Worm (Caenorhabditis elegans) whole organism, young adult: ENCODE data around the gene bas-1.

ENCODE experiments used
- C06A6.2 ChIP-seq: fragments of 200-800 bp; sonication (Bioruptor generic); conservative IDR thresholded peaks from 2 replicates; pipeline ENCODE4 v1.3.6; 2022; ENCODE audit warnings: missing genetic modification characterization, missing compliant biosample characterization
- F33H1.4 ChIP-seq: fragments of 200-800 bp; sonication (Bioruptor generic); IDR thresholded peaks from 2 replicates; pipeline ENCODE4 v1.3.6; 2022; ENCODE audit warnings: missing genetic modification reagents, missing genetic modification characterization, missing compliant biosample characterization
- F39B2.1 ChIP-seq: fragments of 200-800 bp; sonication (Bioruptor generic); IDR thresholded peaks from 2 replicates; pipeline ENCODE4 v1.3.6; 2022; ENCODE audit warnings: missing genetic modification reagents, missing genetic modification characterization, missing compliant biosample characterization
- K11D2.4 ChIP-seq: fragments of 200-800 bp; sonication (Bioruptor generic); IDR thresholded peaks from 2 replicates; pipeline ENCODE4 v1.3.6; 2022; ENCODE audit warnings: missing genetic modification reagents, missing genetic modification characterization, missing compliant biosample characterization
- Y56A3A.18 ChIP-seq: fragments of 200-800 bp; sonication (Bioruptor generic); IDR thresholded peaks from 2 replicates; pipeline ENCODE4 v1.3.6; 2022; ENCODE audit warnings: missing genetic modification reagents, missing genetic modification characterization, missing compliant biosample characterization
- Y67H2A.10 ChIP-seq: fragments of 200-800 bp; sonication (Bioruptor generic); conservative IDR thresholded peaks from 2 replicates; pipeline ENCODE4 v1.3.6; 2022; ENCODE audit warnings: missing genetic modification reagents, missing genetic modification characterization, missing compliant biosample characterization
- ZK185.1 ChIP-seq: sonication (generic microtip); optimal IDR thresholded peaks from 2 replicates; lab custom pipeline; 2016; ENCODE audit warnings: mild to moderate bottlenecking, missing genetic modification characterization, missing compliant biosample characterization; ENCODE audit not compliant: poor library complexity, severe bottlenecking
- ama-1 ChIP-seq, 3 experiments: fragments of 150-350 bp in 1 of 3; sonication (generic microtip) in 2 of 3; optimal IDR thresholded peaks; 2 replicates each; lab custom pipeline; 2014 to 2018; ENCODE audit warnings: missing biosample characterization in 2 of 3, missing genetic modification characterization in 2 of 3, missing genetic modification reagents in 2 of 3
- aptf-2 ChIP-seq: fragments of 200-800 bp; sonication (Bioruptor generic); conservative IDR thresholded peaks from 2 replicates; pipeline ENCODE4 v1.3.6; 2022; ENCODE audit warnings: missing genetic modification reagents, missing genetic modification characterization, missing compliant biosample characterization
- aptf-3 ChIP-seq: fragments of 200-800 bp; sonication (Bioruptor generic); IDR thresholded peaks from 2 replicates; pipeline ENCODE4 v1.3.6; 2022; ENCODE audit warnings: missing genetic modification characterization, missing compliant biosample characterization
- attf-6 ChIP-seq: fragments of 200-800 bp; sonication (Bioruptor generic); IDR thresholded peaks from 2 replicates; pipeline ENCODE4 v1.3.6; 2022; ENCODE audit warnings: missing genetic modification reagents, missing genetic modification characterization, missing compliant biosample characterization
- cebp-1 ChIP-seq, 2 experiments: fragments of 200-800 bp in 1 of 2; sonication (Bioruptor generic) in 1 of 2; sonication (generic microtip) in 1 of 2; IDR thresholded peaks in 1 of 2; optimal IDR thresholded peaks in 1 of 2; 2 replicates each; pipeline versions ENCODE4 v1.3.6 to Lab custom; 2017 to 2022; ENCODE audit warnings: missing compliant biosample characterization in 2 of 2, missing genetic modification characterization in 2 of 2, mild to moderate bottlenecking in 1 of 2, missing genetic modification reagents in 1 of 2, moderate library complexity in 1 of 2
- ceh-27 ChIP-seq: fragments of 200-800 bp; sonication (Bioruptor generic); optimal IDR thresholded peaks from 2 replicates; lab custom pipeline; 2018; ENCODE audit warnings: mild to moderate bottlenecking, missing genetic modification characterization, moderate library complexity, missing compliant biosample characterization
- ceh-79 ChIP-seq: sonication (generic microtip); optimal IDR thresholded peaks from 2 replicates; lab custom pipeline; 2017; ENCODE audit warnings: mild to moderate bottlenecking, missing genetic modification characterization, missing compliant biosample characterization
- die-1 ChIP-seq: sonication (generic microtip); optimal IDR thresholded peaks from 2 replicates; lab custom pipeline; 2016; ENCODE audit warnings: missing genotype, mild to moderate bottlenecking, missing genetic modification characterization, missing compliant biosample characterization
- dox-1 ChIP-seq: fragments of 200-800 bp; sonication (Bioruptor generic); IDR thresholded peaks from 2 replicates; pipeline ENCODE4 v1.3.6; 2022; ENCODE audit warnings: missing genetic modification reagents, missing genetic modification characterization, missing compliant biosample characterization
- dpff-1 ChIP-seq: sonication (generic microtip); optimal IDR thresholded peaks from 2 replicates; lab custom pipeline; 2017; ENCODE audit warnings: mild to moderate bottlenecking, missing genetic modification characterization, missing compliant biosample characterization
- hmg-1.2 ChIP-seq: fragments of 200-800 bp; sonication (Bioruptor generic); IDR thresholded peaks from 2 replicates; pipeline ENCODE4 v1.3.6; 2022; ENCODE audit warnings: missing genetic modification reagents, missing genetic modification characterization, missing compliant biosample characterization
- hrde-1 ChIP-seq: sonication (generic microtip); optimal IDR thresholded peaks from 2 replicates; lab custom pipeline; 2016; ENCODE audit warnings: missing genetic modification characterization, mild to moderate bottlenecking, missing compliant biosample characterization, moderate library complexity, missing genotype, missing genetic modification reagents, borderline replicate concordance
- let-526 ChIP-seq: fragments of 200-800 bp; sonication (Bioruptor generic); IDR thresholded peaks from 2 replicates; pipeline ENCODE4 v1.3.6; 2022; ENCODE audit warnings: missing genetic modification reagents, missing genetic modification characterization, missing compliant biosample characterization
- lir-1 ChIP-seq: fragments of 200-800 bp; sonication (Bioruptor generic); conservative IDR thresholded peaks from 2 replicates; pipeline ENCODE4 v1.3.6; 2022; ENCODE audit warnings: missing genetic modification reagents, missing genetic modification characterization, missing compliant biosample characterization
- madf-3 ChIP-seq: fragments of 200-800 bp; sonication (Bioruptor generic); IDR thresholded peaks from 2 replicates; pipeline ENCODE4 v1.3.6; 2022; ENCODE audit warnings: missing genetic modification reagents, missing genetic modification characterization, missing compliant biosample characterization
- madf-6 ChIP-seq: fragments of 200-800 bp; sonication (Bioruptor generic); IDR thresholded peaks from 2 replicates; pipeline ENCODE4 v1.3.6; 2022; ENCODE audit warnings: missing genetic modification reagents, missing genetic modification characterization, missing compliant biosample characterization
- mes-4 ChIP-seq: sonication (generic microtip); optimal IDR thresholded peaks from 2 replicates; lab custom pipeline; 2016; ENCODE audit warnings: missing genotype, missing genetic modification characterization, missing compliant biosample characterization
- mxl-1 ChIP-seq: sonication (generic microtip); optimal IDR thresholded peaks from 2 replicates; lab custom pipeline; 2016; ENCODE audit warnings: missing genetic modification characterization, missing compliant biosample characterization
- nfya-2 ChIP-seq: fragments of 200-800 bp; sonication (Bioruptor generic); IDR thresholded peaks from 2 replicates; pipeline ENCODE4 v1.3.6; 2022; ENCODE audit warnings: missing genetic modification reagents, missing genetic modification characterization, missing compliant biosample characterization
- nfyb-1 ChIP-seq: fragments of 200-800 bp; sonication (Bioruptor generic); IDR thresholded peaks from 2 replicates; pipeline ENCODE4 v1.3.6; 2022; ENCODE audit warnings: missing genetic modification reagents, missing genetic modification characterization, missing compliant biosample characterization
- nhr-80 ChIP-seq: sonication (generic microtip); optimal IDR thresholded peaks from 2 replicates; lab custom pipeline; 2016; ENCODE audit warnings: missing genetic modification characterization, missing compliant biosample characterization
- snpc-1.1 ChIP-seq: sonication (generic microtip); optimal IDR thresholded peaks from 2 replicates; lab custom pipeline; 2017; ENCODE audit warnings: missing genetic modification characterization, mild to moderate bottlenecking, missing compliant biosample characterization, antibody characterized with exemption, moderate library complexity, missing genotype, missing genetic modification reagents; ENCODE audit not compliant: insufficient read depth
- snpc-1.3 ChIP-seq: sonication (generic microtip); optimal IDR thresholded peaks from 2 replicates; lab custom pipeline; 2017; ENCODE audit warnings: missing genetic modification characterization, mild to moderate bottlenecking, missing compliant biosample characterization, antibody characterized with exemption, moderate library complexity, missing genotype, missing genetic modification reagents; ENCODE audit not compliant: insufficient read depth
- snpc-3.4 ChIP-seq: sonication (generic microtip); optimal IDR thresholded peaks from 2 replicates; lab custom pipeline; 2017; ENCODE audit warnings: missing genetic modification characterization, mild to moderate bottlenecking, missing compliant biosample characterization, antibody characterized with exemption, moderate library complexity, missing genotype, missing genetic modification reagents
- snpc-4 ChIP-seq, 5 experiments: fragments of 150-350 bp in 1 of 5; sonication (generic microtip) in 4 of 5; optimal IDR thresholded peaks; 2 replicates each; lab custom pipeline; 2014 to 2018; ENCODE audit warnings: missing genetic modification characterization in 5 of 5, missing biosample characterization in 3 of 5, antibody characterized with exemption in 2 of 5, mild to moderate bottlenecking in 2 of 5, missing compliant biosample characterization in 2 of 5, missing genotype in 2 of 5, moderate library complexity in 2 of 5, missing genetic modification reagents in 1 of 5
- tbx-9 ChIP-seq: sonication (generic microtip); optimal IDR thresholded peaks from 2 replicates; lab custom pipeline; 2016; ENCODE audit warnings: borderline replicate concordance, missing genetic modification characterization, inconsistent platforms, missing compliant biosample characterization
- unc-62 ChIP-seq: fragments of 150-350 bp; optimal IDR thresholded peaks from 2 replicates; lab custom pipeline; 2014; ENCODE audit warnings: missing biosample characterization, missing genetic modification reagents, missing genetic modification characterization
- ztf-18 ChIP-seq: sonication (generic microtip); optimal IDR thresholded peaks from 2 replicates; lab custom pipeline; 2016; ENCODE audit warnings: missing genotype, mild to moderate bottlenecking, missing genetic modification characterization, missing compliant biosample characterization

bas-1 gene

ce11 chrIII:5591668-5592149 lies 20.4 kb upstream of the bas-1 start, which contains the start of the genes ddx-15 and ucr-1 (continued):
- TF ChIP-seq madf-6 (GFP tag; lab: Robert Waterston, UW) (peak; percentile 79), snpc-4 (GFP tag; optimal IDR thresholded peaks at IDR 0.05; lab: Kevin White, UChicago) (no peak), snpc-4 (tag; optimal IDR thresholded peaks at IDR 0.05; lab: Kevin White, UChicago) (peak in 2 of 4 experiments; percentile 1 to 45), hmg-1.2 (peak; percentile 86), aptf-3 (no peak), ztf-18 (peak; percentile 4), dpff-1 (tag; lab: Kevin White, UChicago) (no peak), cebp-1 (GFP tag; IDR thresholded peaks at IDR 0.05; lab: Robert Waterston, UW) (no peak), cebp-1 (tag; optimal IDR thresholded peaks at IDR 0.05; lab: Kevin White, UChicago) (peak; percentile 18), snpc-3.4 (tag; lab: Kevin White, UChicago) (peak; percentile 56)

- no peak for TF ChIP-seq attf-6 (GFP tag; lab: Robert Waterston, UW)
- TF ChIP-seq ceh-79: no peak
- TF ChIP-seq F39B2.1 (GFP tag; lab: Robert Waterston, UW): no peak
- TF ChIP-seq hmg-1.2: peak; percentile 33; the same call in 1 of the 2 replicates
- no peak for TF ChIP-seq unc-62 (GFP tag; lab: Kevin White, UChicago)
- no peak for TF ChIP-seq snpc-1.1
- TF ChIP-seq Y67H2A.10 (GFP tag; lab: Robert Waterston, UW): no peak
- TF ChIP-seq let-526 (GFP tag; lab: Robert Waterston, UW): no peak
- 0 out of 2 replicates have a peak, but pooled peaks have one; percentile 35 for TF ChIP-seq Y56A3A.18 (GFP tag; lab: Robert Waterston, UW)
- no peak for TF ChIP-seq tbx-9 (tag; lab: Kevin White, UChicago)
- TF ChIP-seq ama-1 (optimal IDR thresholded peaks at IDR 0.05; lab: Kevin White, UChicago): peak; percentile 48
- TF ChIP-seq ama-1 (GFP tag; optimal IDR thresholded peaks at IDR 0.05; lab: Kevin White, UChicago): no peak
- peak; percentile 52; the same call in 1 of the 2 replicates for TF ChIP-seq madf-3 (GFP tag; lab: Robert Waterston, UW)
- no peak for TF ChIP-seq die-1 (tag; lab: Kevin White, UChicago)
- no peak for TF ChIP-seq C06A6.2 (GFP tag; lab: Robert Waterston, UW)
- no peak; the same call in 1 of the 2 replicates for TF ChIP-seq nfyb-1
- no peak for TF ChIP-seq mes-4 (tag; lab: Kevin White, UChicago)
- 0 out of 2 replicates have a peak, but pooled peaks have one; percentile 4 for TF ChIP-seq dox-1
- TF ChIP-seq hrde-1 (tag; lab: Kevin White, UChicago): peak; percentile 38
- no peak for TF ChIP-seq lir-1
- no peak for TF ChIP-seq nfya-2 (GFP tag; lab: Robert Waterston, UW)
- TF ChIP-seq, all 124 proteins: peak for 6
These were observed 17.7 kb upstream of the bas-1 start for ce11 chrIII:5594350-5594749.

ce11 chrIII:5595445-5595844 lies 16.6 kb upstream of the bas-1 start, which contains the start of gene ced-6:
Gene ced-6 (plus strand): TSS chrIII:5595771.
- TF ChIP-seq mxl-1 (tag; lab: Kevin White, UChicago) (no peak), F33H1.4 (no peak), nhr-80 (tag; lab: Kevin White, UChicago) (no peak), dox-1 (no peak), aptf-2 (GFP tag; lab: Robert Waterston, UW) (no peak), ceh-27 (no peak), ZK185.1 (tag; lab: Kevin White, UChicago) (no peak), K11D2.4 (GFP tag; lab: Robert Waterston, UW) (no peak), snpc-1.3 (tag; lab: Kevin White, UChicago) (no peak)
- TF ChIP-seq, all 124 proteins: peak for 0
